Comparison of ENCODE assay signal across 4 worm cellular contexts in the genomic region with DNA sequence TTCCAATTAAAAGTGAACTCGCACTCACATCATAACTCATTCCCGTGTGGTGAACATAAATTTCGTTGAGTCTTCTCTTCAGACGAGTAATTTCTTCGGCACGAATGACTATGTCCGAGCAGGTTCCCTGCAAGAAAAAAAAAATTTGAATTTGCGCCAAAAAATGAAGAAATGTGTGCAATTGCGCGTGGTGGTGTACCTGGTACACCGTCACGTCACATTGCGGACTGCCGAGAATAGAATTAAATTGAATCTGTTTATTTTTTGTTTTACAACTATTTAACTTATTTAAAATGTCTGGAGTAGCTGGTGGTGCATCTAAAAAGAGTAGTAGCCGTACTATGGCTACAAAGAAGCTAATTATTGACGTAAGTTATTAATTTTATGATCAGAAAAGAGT.
A peak's percentile ranks its signal among the peaks of the same experiment; 100 is the strongest.
TF ChIP-seq lines count a peak whose summit lies in the region.

A gene (plus strand): TSS at position 263 of the 400 bp plus-strand sequence.

TF ChIP-seq in whole organism, L2 larva, 48 proteins besides CTCF, POLR2A, EP300 and RAD21 (continued from another document):
- peak; percentile 74 for TF ChIP-seq crh-2 (tag; optimal IDR thresholded peaks at IDR 0.05; lab: Kevin White, UChicago)
- peak; percentile 46 for TF ChIP-seq nhr-21 (tag; optimal IDR thresholded peaks at IDR 0.05; lab: Kevin White, UChicago)
- no peak for TF ChIP-seq aly-2 (tag; optimal IDR thresholded peaks at IDR 0.05; lab: Kevin White, UChicago)
- peak; percentile 2 for TF ChIP-seq ZK546.5 (tag; optimal IDR thresholded peaks at IDR 0.05; lab: Kevin White, UChicago)
- no peak for TF ChIP-seq nhr-11 (tag; optimal IDR thresholded peaks at IDR 0.05; lab: Kevin White, UChicago)
- TF ChIP-seq R02D3.7 (tag; optimal IDR thresholded peaks at IDR 0.05; lab: Kevin White, UChicago) = peak; percentile 26
- TF ChIP-seq nhr-25 (tag; optimal IDR thresholded peaks at IDR 0.05; lab: Kevin White, UChicago) = peak; percentile 27
- no peak for TF ChIP-seq mab-5 (tag; optimal IDR thresholded peaks at IDR 0.05; lab: Kevin White, UChicago)
- TF ChIP-seq nhr-6 (tag; optimal IDR thresholded peaks at IDR 0.05; lab: Kevin White, UChicago) = peak; percentile 55
- peak; percentile 81 for TF ChIP-seq lin-11 (tag; optimal IDR thresholded peaks at IDR 0.05; lab: Kevin White, UChicago)
- no peak for TF ChIP-seq nhr-77 (tag; optimal IDR thresholded peaks at IDR 0.05; lab: Kevin White, UChicago)
- peak; percentile 33 for TF ChIP-seq zag-1 (tag; optimal IDR thresholded peaks at IDR 0.05; lab: Kevin White, UChicago)
- TF ChIP-seq ama-1 (optimal IDR thresholded peaks at IDR 0.05; lab: Kevin White, UChicago) = no peak
- no peak for TF ChIP-seq ceh-82 (tag; optimal IDR thresholded peaks at IDR 0.05; lab: Kevin White, UChicago)
- no peak for TF ChIP-seq nhr-10 (tag; optimal IDR thresholded peaks at IDR 0.05; lab: Kevin White, UChicago)
- no peak for TF ChIP-seq mdl-1 (tag; optimal IDR thresholded peaks at IDR 0.05; lab: Kevin White, UChicago)
- TF ChIP-seq unc-39 (tag; optimal IDR thresholded peaks at IDR 0.05; lab: Kevin White, UChicago) = no peak
- TF ChIP-seq nhr-23 (tag; optimal IDR thresholded peaks at IDR 0.05; lab: Kevin White, UChicago) = no peak
- TF ChIP-seq sma-9 (GFP tag; optimal IDR thresholded peaks at IDR 0.05; lab: Kevin White, UChicago) = peak; percentile 74
- no peak for TF ChIP-seq sma-9 (tag; optimal IDR thresholded peaks at IDR 0.05; lab: Kevin White, UChicago)
- no peak for TF ChIP-seq blmp-1 (tag; optimal IDR thresholded peaks at IDR 0.05; lab: Kevin White, UChicago; ENCODE audit: insufficient read depth)
- TF ChIP-seq sem-4 (tag; optimal IDR thresholded peaks at IDR 0.05; lab: Kevin White, UChicago) = no peak
- TF ChIP-seq sma-3 (GFP tag; optimal IDR thresholded peaks at IDR 0.05; lab: Kevin White, UChicago) = peak; percentile 62
- peak; percentile 4 for TF ChIP-seq Y55F3AM.14 (GFP tag; optimal IDR thresholded peaks at IDR 0.05; lab: Kevin White, UChicago)
- TF ChIP-seq skn-1 (tag; optimal IDR thresholded peaks at IDR 0.05; lab: Kevin White, UChicago) = no peak
- TF ChIP-seq alr-1 (tag; optimal IDR thresholded peaks at IDR 0.05; lab: Kevin White, UChicago) = no peak

TF ChIP-seq in whole organism, L4 larva, 104 proteins besides CTCF, POLR2A, EP300 and RAD21 (continued from another document and continues in another):
- TF ChIP-seq mxl-2 (GFP tag; conservative IDR thresholded peaks at IDR 0.05; lab: Robert Waterston, UW) (no peak), nhr-48 (tag; optimal IDR thresholded peaks at IDR 0.05; lab: Kevin White, UChicago) (no peak), jun-1 (tag; optimal IDR thresholded peaks at IDR 0.05; lab: Kevin White, UChicago) (peak; percentile 1), vab-7 (GFP tag; IDR thresholded peaks at IDR 0.05; lab: Robert Waterston, UW) (peak; percentile 62), saeg-2 (GFP tag; IDR thresholded peaks at IDR 0.05; lab: Robert Waterston, UW) (no peak), lin-29 (GFP tag; IDR thresholded peaks at IDR 0.05; lab: Robert Waterston, UW) (no peak; the same call in 1 of the 2 replicates), ZK337.2 (GFP tag; IDR thresholded peaks at IDR 0.05; lab: Robert Waterston, UW) (0 out of 2 replicates have a peak, but pooled peaks have one; percentile 46), dmd-9 (GFP tag; IDR thresholded peaks at IDR 0.05; lab: Robert Waterston, UW) (no peak), fkh-10 (GFP tag; optimal IDR thresholded peaks at IDR 0.05; lab: Kevin White, UChicago) (peak; percentile 4), ceh-32 (tag; optimal IDR thresholded peaks at IDR 0.05; lab: Kevin White, UChicago; ENCODE audit: poor library complexity) (no peak), zip-11 (GFP tag; IDR thresholded peaks at IDR 0.05; lab: Robert Waterston, UW) (no peak), cey-2 (tag; optimal IDR thresholded peaks at IDR 0.05; lab: Kevin White, UChicago; ENCODE audit: borderline replicate concordance, insufficient read depth) (no peak), nhr-102 (tag; optimal IDR thresholded peaks at IDR 0.05; lab: Kevin White, UChicago) (peak; percentile 58), rbr-2 (tag; optimal IDR thresholded peaks at IDR 0.05; lab: Kevin White, UChicago) (peak; percentile 76), ztf-11 (tag; optimal IDR thresholded peaks at IDR 0.05; lab: Kevin White, UChicago) (no peak), zfp-3 (GFP tag; conservative IDR thresholded peaks at IDR 0.05; lab: Robert Waterston, UW) (0 out of 2 replicates have a peak, but pooled peaks have one; percentile 56), madf-5 (GFP tag; IDR thresholded peaks at IDR 0.05; lab: Robert Waterston, UW) (no peak), nhr-111 (GFP tag; optimal IDR thresholded peaks at IDR 0.05; lab: Kevin White, UChicago) (no peak), nhr-76 (tag; optimal IDR thresholded peaks at IDR 0.05; lab: Kevin White, UChicago) (no peak), lin-39 (tag; optimal IDR thresholded peaks at IDR 0.05; lab: Kevin White, UChicago) (no peak), ctbp-1 (GFP tag; IDR thresholded peaks at IDR 0.05; lab: Robert Waterston, UW) (peak; percentile 59; the same call in 1 of the 2 replicates), daf-19 (GFP tag; conservative IDR thresholded peaks at IDR 0.05; lab: Robert Waterston, UW) (0 out of 2 replicates have a peak, but pooled peaks have one; percentile 46), daf-16 (GFP tag; optimal IDR thresholded peaks at IDR 0.05; lab: Kevin White, UChicago) (peak in 1 of 2 experiments; percentile 45), daf-16 (tag; optimal IDR thresholded peaks at IDR 0.05; lab: Kevin White, UChicago) (peak; percentile 45), madf-9 (GFP tag; conservative IDR thresholded peaks at IDR 0.05; lab: Robert Waterston, UW) (no peak), mdl-1 (tag; optimal IDR thresholded peaks at IDR 0.05; lab: Kevin White, UChicago) (no peak), daf-8 (GFP tag; IDR thresholded peaks at IDR 0.05; lab: Robert Waterston, UW) (no peak), Y75B8A.6 (GFP tag; IDR thresholded peaks at IDR 0.05; lab: Robert Waterston, UW) (no peak), hmg-1.1 (GFP tag; IDR thresholded peaks at IDR 0.05; lab: Robert Waterston, UW) (peak; percentile 79), Y105C5A.15 (GFP tag; IDR thresholded peaks at IDR 0.05; lab: Robert Waterston, UW) (no peak), lin-13 (GFP tag; optimal IDR thresholded peaks at IDR 0.05; lab: Kevin White, UChicago) (peak; percentile 72), R02D3.7 (tag; optimal IDR thresholded peaks at IDR 0.05; lab: Kevin White, UChicago) (no peak), D1046.2 (GFP tag; IDR thresholded peaks at IDR 0.05; lab: Robert Waterston, UW) (no peak), dpl-1 (GFP tag; optimal IDR thresholded peaks at IDR 0.05; lab: Kevin White, UChicago) (peak; percentile 95)

TF ChIP-seq in whole organism, late embryonic, 69 proteins besides CTCF, POLR2A, EP300 and RAD21 (continued from another document):
- TF ChIP-seq dve-1 (tag; optimal IDR thresholded peaks at IDR 0.05; lab: Kevin White, UChicago) = no peak
- TF ChIP-seq fax-1 (tag; optimal IDR thresholded peaks at IDR 0.05; lab: Kevin White, UChicago) = no peak
- TF ChIP-seq K02D7.2 (tag; optimal IDR thresholded peaks at IDR 0.05; lab: Kevin White, UChicago) = no peak
- TF ChIP-seq ceh-2 (tag; optimal IDR thresholded peaks at IDR 0.05; lab: Kevin White, UChicago) = peak; percentile 4
- TF ChIP-seq F13H6.1 (tag; optimal IDR thresholded peaks at IDR 0.05; lab: Kevin White, UChicago) = no peak
- no peak for TF ChIP-seq pha-4 (tag; optimal IDR thresholded peaks at IDR 0.05; lab: Kevin White, UChicago)
- peak; percentile 64 for TF ChIP-seq ceh-14 (tag; optimal IDR thresholded peaks at IDR 0.05; lab: Kevin White, UChicago)
- no peak for TF ChIP-seq nhr-11 (tag; optimal IDR thresholded peaks at IDR 0.05; lab: Kevin White, UChicago)
- no peak for TF ChIP-seq eyg-1 (tag; optimal IDR thresholded peaks at IDR 0.05; lab: Kevin White, UChicago)
- TF ChIP-seq ceh-24 (tag; optimal IDR thresholded peaks at IDR 0.05; lab: Kevin White, UChicago) = peak; percentile 9
- peak; percentile 10 for TF ChIP-seq ceh-31 (tag; optimal IDR thresholded peaks at IDR 0.05; lab: Kevin White, UChicago)
- peak; percentile 22 for TF ChIP-seq elt-2 (tag; optimal IDR thresholded peaks at IDR 0.05; lab: Kevin White, UChicago)
- no peak for TF ChIP-seq K09A11.1 (tag; optimal IDR thresholded peaks at IDR 0.05; lab: Kevin White, UChicago; ENCODE audit: insufficient read depth)
- no peak for TF ChIP-seq rnt-1 (tag; optimal IDR thresholded peaks at IDR 0.05; lab: Kevin White, UChicago)
- no peak for TF ChIP-seq fkh-10 (GFP tag; optimal IDR thresholded peaks at IDR 0.05; lab: Kevin White, UChicago)
- no peak for TF ChIP-seq ceh-6 (GFP tag; optimal IDR thresholded peaks at IDR 0.05; lab: Kevin White, UChicago)
- TF ChIP-seq sox-4 (tag; optimal IDR thresholded peaks at IDR 0.05; lab: Kevin White, UChicago) = peak; percentile 3
- no peak for TF ChIP-seq zip-5 (tag; optimal IDR thresholded peaks at IDR 0.05; lab: Kevin White, UChicago)
- no peak for TF ChIP-seq ceh-19 (GFP tag; optimal IDR thresholded peaks at IDR 0.05; lab: Kevin White, UChicago)
- TF ChIP-seq hlh-13 (GFP tag; optimal IDR thresholded peaks at IDR 0.05; lab: Kevin White, UChicago) = no peak
- no peak for TF ChIP-seq syd-9 (tag; optimal IDR thresholded peaks at IDR 0.05; lab: Kevin White, UChicago)

TF ChIP-seq in whole organism, mixed stage, embryonic, 35 proteins besides CTCF, POLR2A, EP300 and RAD21 (continued from another document):
- TF ChIP-seq unc-120 (tag; optimal IDR thresholded peaks at IDR 0.05; lab: Kevin White, UChicago; ENCODE audit: poor library complexity, severe bottlenecking) (peak; percentile 96), flh-1 (GFP tag; optimal IDR thresholded peaks at IDR 0.05; lab: Kevin White, UChicago) (no peak), pha-4 (tag; optimal IDR thresholded peaks at IDR 0.05; lab: Kevin White, UChicago) (peak; percentile 59)
